Worm (Caenorhabditis elegans): ENCODE data around the gene C32B5.7.
"Not testable (repeated sequence)": the region's sequence is repeated elsewhere in the genome, so short reads cannot be mapped to it uniquely, and the experiment has no call there.

DNA sequence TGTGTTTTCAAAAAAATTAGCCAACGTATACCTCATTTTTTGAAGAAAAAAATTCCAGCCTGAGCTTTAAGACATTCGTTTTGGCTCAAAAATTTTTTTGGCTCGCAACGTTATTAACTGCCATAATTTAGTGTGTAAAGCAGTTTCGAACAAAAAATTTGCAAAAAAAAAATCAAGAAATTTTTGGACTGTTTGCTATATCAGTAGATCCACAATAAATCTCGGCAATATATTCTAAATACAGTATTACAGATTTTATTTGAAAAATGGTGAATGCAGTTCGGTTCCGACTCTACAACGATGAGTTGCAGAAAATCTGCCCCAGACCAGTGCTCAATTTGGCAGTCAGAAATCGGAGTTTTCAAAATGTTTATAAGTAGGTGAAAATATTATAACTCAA lies 7.8 kb downstream of the C32B5.7 start, which contains the start of gene C32B5.6:
- not testable (repeated sequence) for TF ChIP-seq hnd-1 (tag; optimal IDR thresholded peaks at IDR 0.05); ama-1 (optimal IDR thresholded peaks at IDR 0.05); aly-1 (tag; optimal IDR thresholded peaks at IDR 0.05); scrt-1 (GFP tag; IDR thresholded peaks at IDR 0.05); F13C5.2 (tag; optimal IDR thresholded peaks at IDR 0.05); ceh-13 (GFP tag; optimal IDR thresholded peaks at IDR 0.05); hmbx-1 (tag; optimal IDR thresholded peaks at IDR 0.05); ets-7 (tag; optimal IDR thresholded peaks at IDR 0.05); tra-4 (tag; optimal IDR thresholded peaks at IDR 0.05)

Measured in whole organism, early embryonic.